Worm (Caenorhabditis elegans) whole organism, L4 larva: Measurements from ENCODE around the gene ccpp-6.
A peak's percentile ranks its signal among the peaks of the same experiment; 100 is the strongest.

Experiments
- F37D6.2 ChIP-seq: sonication (generic microtip); optimal IDR thresholded peaks from 2 replicates; lab custom pipeline; 2016; ENCODE audit warnings: mild to moderate bottlenecking, missing genetic modification characterization, missing compliant biosample characterization
- ZK546.5 ChIP-seq, 2 experiments: sonication (generic microtip); optimal IDR thresholded peaks; 2 replicates each; lab custom pipeline; 2017; ENCODE audit warnings: missing biosample characterization in 2 of 2, missing genetic modification characterization in 2 of 2
- aha-1 ChIP-seq: fragments of 150-350 bp; peaks from one replicate; lab custom pipeline; 2014; ENCODE audit warnings: missing biosample characterization, missing genetic modification characterization
- attf-4 ChIP-seq: sonication (generic microtip); optimal IDR thresholded peaks from 3 replicates; lab custom pipeline; 2017; ENCODE audit warnings: missing biosample characterization, missing genetic modification characterization
- ceh-32 ChIP-seq: sonication (generic microtip); optimal IDR thresholded peaks from 2 replicates; lab custom pipeline; 2016; ENCODE audit warnings: mild to moderate bottlenecking, missing genetic modification characterization, missing compliant biosample characterization; ENCODE audit not compliant: poor library complexity
- ceh-62 ChIP-seq: sonication (generic microtip); optimal IDR thresholded peaks from 2 replicates; lab custom pipeline; 2017; ENCODE audit warnings: missing biosample characterization, missing genetic modification characterization
- daf-19 ChIP-seq: fragments of 200-800 bp; sonication (Bioruptor generic); conservative IDR thresholded peaks from 2 replicates; pipeline ENCODE4 v1.3.6; 2022; ENCODE audit warnings: missing genetic modification characterization, missing compliant biosample characterization
- dmd-8 ChIP-seq: fragments of 200-800 bp; sonication (Bioruptor generic); IDR thresholded peaks from 2 replicates; pipeline ENCODE4 v1.3.6; 2022; ENCODE audit warnings: missing genetic modification characterization, missing compliant biosample characterization
- egl-43 ChIP-seq: fragments of 200-800 bp; sonication (Bioruptor generic); IDR thresholded peaks from 2 replicates; pipeline ENCODE4 v1.3.6; 2022; ENCODE audit warnings: missing genetic modification reagents, missing genetic modification characterization, missing compliant biosample characterization
- gei-8 ChIP-seq: fragments of 200-800 bp; sonication (Bioruptor generic); optimal IDR thresholded peaks from 2 replicates; lab custom pipeline; 2018; ENCODE audit warnings: mild to moderate bottlenecking, missing genetic modification characterization, missing compliant biosample characterization
- hlh-11 ChIP-seq: fragments of 200-800 bp; sonication (Bioruptor generic); optimal IDR thresholded peaks from 2 replicates; lab custom pipeline; 2018; ENCODE audit warnings: mild to moderate bottlenecking, missing genetic modification characterization, missing compliant biosample characterization
- lim-7 ChIP-seq: fragments of 200-800 bp; sonication (Bioruptor generic); IDR thresholded peaks from 2 replicates; pipeline ENCODE4 v1.3.6; 2022; ENCODE audit warnings: missing genetic modification characterization, missing compliant biosample characterization
- lsy-2 ChIP-seq, 2 experiments: fragments of 150-350 bp in 1 of 2; sonication (generic microtip) in 1 of 2; optimal IDR thresholded peaks; 2 replicates each; lab custom pipeline; 2014 to 2017; ENCODE audit warnings: missing biosample characterization in 2 of 2, missing genetic modification characterization in 2 of 2
- madf-5 ChIP-seq, 2 experiments: fragments of 200-800 bp; sonication (Bioruptor generic); IDR thresholded peaks; 2 replicates each; pipeline ENCODE4 v1.3.6; 2022; ENCODE audit warnings: missing compliant biosample characterization in 2 of 2, missing genetic modification characterization in 2 of 2
- madf-9 ChIP-seq: fragments of 200-800 bp; sonication (Bioruptor generic); conservative IDR thresholded peaks from 2 replicates; pipeline ENCODE4 v1.3.6; 2022; ENCODE audit warnings: missing genetic modification reagents, missing genetic modification characterization, missing compliant biosample characterization
- mes-2 ChIP-seq: sonication (generic microtip); optimal IDR thresholded peaks from 2 replicates; lab custom pipeline; 2016; ENCODE audit warnings: missing genotype, mild to moderate bottlenecking, missing genetic modification characterization, missing compliant biosample characterization; ENCODE audit not compliant: poor library complexity, severe bottlenecking
- mxl-2 ChIP-seq: fragments of 200-800 bp; sonication (Bioruptor generic); conservative IDR thresholded peaks from 2 replicates; pipeline ENCODE4 v1.3.6; 2022; ENCODE audit warnings: missing genetic modification reagents, missing genetic modification characterization, missing compliant biosample characterization
- nhr-28 ChIP-seq: fragments of 150-350 bp; optimal IDR thresholded peaks from 2 replicates; lab custom pipeline; 2014; ENCODE audit warnings: missing biosample characterization, missing genetic modification characterization
- nhr-42 ChIP-seq: fragments of 200-800 bp; sonication (Bioruptor generic); IDR thresholded peaks from 2 replicates; pipeline ENCODE4 v1.3.6; 2022; ENCODE audit warnings: missing genetic modification characterization, missing compliant biosample characterization
- pqm-1 ChIP-seq: sonication (generic microtip); optimal IDR thresholded peaks from 2 replicates; lab custom pipeline; 2017; ENCODE audit warnings: missing biosample characterization, missing genetic modification characterization
- set-16 ChIP-seq: fragments of 200-800 bp; sonication (Bioruptor generic); IDR thresholded peaks from 2 replicates; pipeline ENCODE4 v1.3.6; 2022; ENCODE audit warnings: missing genetic modification reagents, missing genetic modification characterization, missing compliant biosample characterization
- snpc-1.2 ChIP-seq: fragments of 200-800 bp; sonication (Bioruptor generic); IDR thresholded peaks from 2 replicates; pipeline ENCODE4 v1.3.6; 2022; ENCODE audit warnings: missing genetic modification reagents, missing genetic modification characterization, missing compliant biosample characterization
- spr-1 ChIP-seq: sonication (generic microtip); optimal IDR thresholded peaks from 2 replicates; lab custom pipeline; 2016; ENCODE audit warnings: mild to moderate bottlenecking, missing genetic modification characterization, missing compliant biosample characterization
- spr-3 ChIP-seq: fragments of 200-800 bp; sonication (Bioruptor generic); optimal IDR thresholded peaks from 2 replicates; lab custom pipeline; 2018; ENCODE audit warnings: mild to moderate bottlenecking, missing genetic modification characterization, missing compliant biosample characterization
- unc-39 ChIP-seq: sonication (generic microtip); optimal IDR thresholded peaks from 2 replicates; lab custom pipeline; 2017; ENCODE audit warnings: missing biosample characterization, missing genetic modification characterization
- unc-62 ChIP-seq, 3 experiments: fragments of 150-350 bp in 1 of 3; sonication (generic microtip); optimal IDR thresholded peaks in 2 of 3; peaks in 1 of 3; 1 replicate in 1 of 3; 2 replicates in 2 of 3; lab custom pipeline; 2014 to 2017; ENCODE audit warnings: missing biosample characterization in 3 of 3, missing genetic modification characterization in 3 of 3, missing genetic modification reagents in 3 of 3, missing genotype in 1 of 3
- zfp-3 ChIP-seq: fragments of 200-800 bp; sonication (Bioruptor generic); conservative IDR thresholded peaks from 2 replicates; pipeline ENCODE4 v1.3.6; 2022; ENCODE audit warnings: missing genetic modification reagents, missing genetic modification characterization, missing compliant biosample characterization
- zip-11 ChIP-seq: fragments of 200-800 bp; sonication (Bioruptor generic); IDR thresholded peaks from 2 replicates; pipeline ENCODE4 v1.3.6; 2022; ENCODE audit warnings: missing genetic modification characterization, missing compliant biosample characterization
- ztf-11 ChIP-seq: fragments of 150-350 bp; optimal IDR thresholded peaks from 2 replicates; lab custom pipeline; 2014; ENCODE audit warnings: missing biosample characterization, missing genetic modification characterization

The ccpp-6 gene

ce11 chrII:5417905-5418304, 30.8 kb upstream of the ccpp-6 start:
- TF ChIP-seq spr-1 (tag; lab: Kevin White, UChicago) = no peak
- no peak for TF ChIP-seq unc-62 (GFP tag; optimal IDR thresholded peaks at IDR 0.05 in 1 of 2; lab: Kevin White, UChicago)
- no peak for TF ChIP-seq unc-62 (tag; optimal IDR thresholded peaks at IDR 0.05; lab: Kevin White, UChicago)
- no peak for TF ChIP-seq F37D6.2 (tag; lab: Kevin White, UChicago)
- TF ChIP-seq daf-19 (GFP tag; lab: Robert Waterston, UW) = no peak
- no peak for TF ChIP-seq lsy-2 (tag; optimal IDR thresholded peaks at IDR 0.05; lab: Kevin White, UChicago)
- TF ChIP-seq nhr-28 (tag; lab: Kevin White, UChicago) = no peak
- no peak for TF ChIP-seq dmd-8 (GFP tag; lab: Robert Waterston, UW)
- TF ChIP-seq madf-9 = no peak
- no peak for TF ChIP-seq hlh-11 (tag; lab: Kevin White, UChicago)
- no peak for TF ChIP-seq set-16 (GFP tag; lab: Robert Waterston, UW)
- TF ChIP-seq mxl-2 (GFP tag; lab: Robert Waterston, UW) = no peak
- no peak for TF ChIP-seq ZK546.5 (tag; optimal IDR thresholded peaks at IDR 0.05; lab: Kevin White, UChicago)

DNA sequence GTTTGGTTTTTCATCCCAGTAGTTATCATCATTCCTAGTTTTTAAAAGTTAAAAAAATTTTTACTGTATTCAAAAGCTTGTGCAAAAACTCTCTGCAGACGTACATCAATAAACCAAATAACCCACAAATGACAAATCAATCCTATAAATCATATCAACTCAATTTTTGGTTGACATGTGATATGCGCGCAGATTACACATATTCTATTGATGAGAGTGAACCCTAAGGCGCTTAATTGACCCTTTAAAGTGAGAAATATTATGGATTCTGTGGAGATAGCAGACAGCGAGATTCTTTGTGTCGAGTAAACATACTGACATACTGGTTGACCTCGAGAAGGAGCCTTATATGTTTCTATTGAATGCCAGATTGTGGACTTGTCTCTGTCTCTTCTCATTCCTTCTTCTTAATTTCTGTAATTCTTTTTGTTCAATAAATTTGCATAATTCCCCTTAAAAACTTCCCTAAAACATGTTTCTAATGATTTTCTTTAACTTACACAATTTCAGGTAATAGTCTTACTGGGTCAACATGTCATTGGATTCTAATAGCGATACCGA, 29.2 kb upstream of the ccpp-6 start, which contains the start of gene EEED8.2:
TSS of gene EEED8.2 (plus strand) at position 511 of the 561 bp plus-strand sequence.
- TF ChIP-seq nhr-42 (GFP tag; lab: Robert Waterston, UW) (no peak), unc-62 (GFP tag; optimal IDR thresholded peaks at IDR 0.05 in 1 of 2; lab: Kevin White, UChicago) (peak in 1 of 2 experiments; percentile 90), unc-62 (tag; optimal IDR thresholded peaks at IDR 0.05; lab: Kevin White, UChicago) (no peak)

DNA sequence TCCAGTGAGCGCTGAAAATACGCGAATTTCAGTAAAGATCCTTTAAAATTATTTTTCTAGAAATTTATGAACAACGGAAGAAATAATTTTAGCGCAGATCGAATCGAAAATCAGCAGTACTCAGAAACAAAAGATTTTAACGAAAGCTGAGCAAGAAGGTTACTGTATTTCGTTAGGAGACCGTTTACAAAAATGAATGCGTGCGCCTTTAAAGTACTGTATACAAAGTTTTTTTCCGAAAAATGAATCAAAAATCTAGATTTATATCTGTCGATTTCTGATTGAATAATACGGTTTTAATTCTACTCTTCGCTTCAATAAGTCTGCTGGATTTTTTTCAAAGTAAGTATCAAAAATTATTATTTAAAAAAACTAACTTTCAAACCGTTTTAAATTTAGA, 26.9 kb upstream of the ccpp-6 start, which contains the start of the genes EEED8.14 and EEED8.3:
TSS of gene EEED8.14 (minus strand) at position 13 of the 400 bp plus-strand sequence.
TSS of gene EEED8.3 (plus strand) at position 237 of the 400 bp plus-strand sequence.
- no peak for TF ChIP-seq F37D6.2 (tag; lab: Kevin White, UChicago)
- no peak for TF ChIP-seq snpc-1.2
- TF ChIP-seq pqm-1 (tag; lab: Kevin White, UChicago) = no peak
- TF ChIP-seq unc-39 = no peak
- no peak for TF ChIP-seq madf-5 (GFP tag; IDR thresholded peaks at IDR 0.05; lab: Robert Waterston, UW)
- no peak for TF ChIP-seq ceh-62
- no peak for TF ChIP-seq ceh-32 (tag; lab: Kevin White, UChicago)
- TF ChIP-seq aha-1 (tag; lab: Kevin White, UChicago) = no peak
- TF ChIP-seq egl-43 (GFP tag; lab: Robert Waterston, UW) = no peak
- no peak for TF ChIP-seq nhr-28 (tag; lab: Kevin White, UChicago)
- TF ChIP-seq madf-9 = no peak

ce11 chrII:5412467-5412866, 25.4 kb upstream of the ccpp-6 start, which contains the start of the genes EEED8.13 and EEED8.18:
EEED8.13 (minus strand) TSS chrII:5412567.
EEED8.18 (minus strand) TSS chrII:5412610.
- TF ChIP-seq zfp-3 (GFP tag; lab: Robert Waterston, UW) = no peak
- no peak for TF ChIP-seq zip-11 (GFP tag; lab: Robert Waterston, UW)
- TF ChIP-seq nhr-28 (tag; lab: Kevin White, UChicago) = no peak

DNA sequence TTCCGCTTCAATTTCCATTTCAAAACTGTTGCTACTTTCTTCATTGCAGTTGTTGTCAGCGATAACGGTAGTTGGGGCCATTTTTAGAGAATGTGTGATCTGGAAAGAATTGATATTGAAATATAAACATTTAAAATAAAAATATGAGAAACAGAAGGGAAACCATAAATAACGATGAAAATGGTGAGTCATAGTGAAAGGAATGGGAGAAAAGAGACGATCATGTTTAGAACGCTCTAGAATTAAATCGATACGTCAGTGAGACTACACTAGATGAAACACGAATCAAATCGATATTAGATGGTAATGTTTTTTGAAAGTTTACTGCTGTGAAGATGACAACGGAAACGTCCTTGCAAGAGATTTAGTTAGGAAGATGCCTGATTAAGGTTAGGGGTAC, 21.8 kb upstream of the ccpp-6 start, which contains the start of the genes EEED8.12 and EEED8.4:
TSS of gene EEED8.12 (minus strand) at position 101 of the 400 bp plus-strand sequence.
TSS of gene EEED8.4 (plus strand) at position 396 of the 400 bp plus-strand sequence.
- TF ChIP-seq snpc-1.2 (no peak), mes-2 (tag; lab: Kevin White, UChicago) (no peak)

DNA sequence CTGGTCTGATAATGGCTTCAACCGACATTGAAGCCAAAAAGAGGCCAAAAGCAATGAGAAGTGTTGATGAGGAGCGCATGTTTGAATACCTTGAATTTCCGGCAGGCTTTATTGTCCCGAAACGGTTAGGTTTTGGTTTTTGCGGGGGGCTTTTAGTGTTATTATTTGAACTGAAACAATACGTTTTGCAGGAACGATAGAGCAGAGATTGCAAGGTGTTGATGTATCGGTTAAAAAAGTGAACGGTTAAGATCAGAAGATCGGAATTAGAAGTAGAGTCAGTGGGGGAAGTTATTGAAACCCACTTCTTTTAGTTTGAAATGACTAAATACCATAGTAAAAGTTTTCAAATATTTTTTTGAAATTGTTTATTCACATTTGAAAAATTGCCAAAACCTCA, 20.4 kb upstream of the ccpp-6 start, which contains the start of gene clec-141:
TSS of gene clec-141 (minus strand) at position 101 of the 400 bp plus-strand sequence.
- TF ChIP-seq nhr-42 (GFP tag; lab: Robert Waterston, UW) = no peak
- TF ChIP-seq gei-8 (GFP tag; lab: Kevin White, UChicago) = no peak
- no peak for TF ChIP-seq lim-7 (GFP tag; lab: Robert Waterston, UW)
- no peak for TF ChIP-seq attf-4 (tag; lab: Kevin White, UChicago)
- no peak for TF ChIP-seq ceh-32 (tag; lab: Kevin White, UChicago)
- no peak for TF ChIP-seq ztf-11
- no peak for TF ChIP-seq spr-3 (GFP tag; lab: Kevin White, UChicago)
